Worm (Caenorhabditis elegans) whole organism, L4 larva: ENCODE measurements around the gene twk-45.

Source experiments
- F37D6.2 ChIP-seq: sonication (generic microtip); optimal IDR thresholded peaks from 2 replicates; lab custom pipeline; 2016; ENCODE audit warnings: mild to moderate bottlenecking, missing genetic modification characterization, missing compliant biosample characterization
- attf-4 ChIP-seq: sonication (generic microtip); optimal IDR thresholded peaks from 3 replicates; lab custom pipeline; 2017; ENCODE audit warnings: missing biosample characterization, missing genetic modification characterization
- ctbp-1 ChIP-seq: fragments of 200-800 bp; sonication (Bioruptor generic); IDR thresholded peaks from 2 replicates; pipeline ENCODE4 v1.3.6; 2022; ENCODE audit warnings: missing genetic modification reagents, missing genetic modification characterization, missing compliant biosample characterization
- egl-27 ChIP-seq: sonication (generic microtip); optimal IDR thresholded peaks from 3 replicates; lab custom pipeline; 2017; ENCODE audit warnings: missing biosample characterization, missing genetic modification reagents, missing genetic modification characterization
- hlh-11 ChIP-seq: fragments of 200-800 bp; sonication (Bioruptor generic); optimal IDR thresholded peaks from 2 replicates; lab custom pipeline; 2018; ENCODE audit warnings: mild to moderate bottlenecking, missing genetic modification characterization, missing compliant biosample characterization
- lin-13 ChIP-seq: fragments of 150-350 bp; optimal IDR thresholded peaks from 2 replicates; lab custom pipeline; 2014; ENCODE audit warnings: missing biosample characterization, missing genetic modification reagents, missing genetic modification characterization
- lin-38 ChIP-seq: fragments of 200-800 bp; sonication (Bioruptor generic); IDR thresholded peaks from 2 replicates; pipeline ENCODE4 v1.3.6; 2022; ENCODE audit warnings: missing genetic modification reagents, missing genetic modification characterization, missing compliant biosample characterization
- nhr-25 ChIP-seq: sonication (generic microtip); optimal IDR thresholded peaks from 2 replicates; lab custom pipeline; 2017; ENCODE audit warnings: missing genetic modification characterization, mild to moderate bottlenecking, missing compliant biosample characterization, antibody characterized with exemption, moderate library complexity, borderline replicate concordance; ENCODE audit not compliant: insufficient read depth
- snpc-4 ChIP-seq: fragments of 150-350 bp; optimal IDR thresholded peaks from 2 replicates; lab custom pipeline; 2014; ENCODE audit warnings: missing biosample characterization, missing genetic modification characterization
- zag-1 ChIP-seq: fragments of 150-350 bp; optimal IDR thresholded peaks from 2 replicates; lab custom pipeline; 2014; ENCODE audit warnings: missing biosample characterization, missing genetic modification characterization

- peak; percentile 54 for TF ChIP-seq lin-38 (GFP tag; lab: Robert Waterston, UW)
- no peak for TF ChIP-seq lin-13 (GFP tag; lab: Kevin White, UChicago)
- TF ChIP-seq zag-1 (tag; lab: Kevin White, UChicago) = no peak
- TF ChIP-seq egl-27 (tag; lab: Kevin White, UChicago) = no peak
- no peak for TF ChIP-seq attf-4
- no peak for TF ChIP-seq snpc-4 (tag; lab: Kevin White, UChicago)
- no peak for TF ChIP-seq F37D6.2 (tag; lab: Kevin White, UChicago)
- TF ChIP-seq hlh-11 (tag; lab: Kevin White, UChicago) = peak; percentile 61
- TF ChIP-seq ctbp-1 (GFP tag; lab: Robert Waterston, UW) = no peak
- TF ChIP-seq nhr-25 (tag; lab: Kevin White, UChicago) = no peak
Measured at ce11 chrIII:2804461-2804860, 2.8 kb upstream of the twk-45 start.
